Worm (Caenorhabditis elegans) whole organism, young adult: ENCODE data around the gene ttr-41.

Experiments
- C06A6.2 ChIP-seq: fragments of 200-800 bp; sonication (Bioruptor generic); conservative IDR thresholded peaks from 2 replicates; pipeline ENCODE4 v1.3.6; 2022; ENCODE audit warnings: missing genetic modification characterization, missing compliant biosample characterization
- C17E4.6 ChIP-seq: fragments of 200-800 bp; sonication (Bioruptor generic); IDR thresholded peaks from 2 replicates; pipeline ENCODE4 v1.3.6; 2022; ENCODE audit warnings: missing genetic modification reagents, missing genetic modification characterization, missing compliant biosample characterization
- D2030.7 ChIP-seq: fragments of 200-800 bp; sonication (Bioruptor generic); IDR thresholded peaks from 2 replicates; pipeline ENCODE4 v1.3.6; 2022; ENCODE audit warnings: missing genetic modification reagents, missing genetic modification characterization, missing compliant biosample characterization
- F23B12.7 ChIP-seq: sonication (generic microtip); optimal IDR thresholded peaks from 2 replicates; lab custom pipeline; 2017; ENCODE audit warnings: missing genetic modification characterization, mild to moderate bottlenecking, missing compliant biosample characterization, antibody characterized with exemption, moderate library complexity; ENCODE audit not compliant: insufficient read depth
- F37B4.10 ChIP-seq: fragments of 200-800 bp; sonication (Bioruptor generic); IDR thresholded peaks from 2 replicates; pipeline ENCODE4 v1.3.6; 2022; ENCODE audit warnings: missing genetic modification characterization, missing compliant biosample characterization
- F39B2.1 ChIP-seq: fragments of 200-800 bp; sonication (Bioruptor generic); IDR thresholded peaks from 2 replicates; pipeline ENCODE4 v1.3.6; 2022; ENCODE audit warnings: missing genetic modification reagents, missing genetic modification characterization, missing compliant biosample characterization
- F52B5.7 ChIP-seq: sonication (generic microtip); optimal IDR thresholded peaks from 2 replicates; lab custom pipeline; 2016; ENCODE audit warnings: mild to moderate bottlenecking, missing genetic modification characterization, missing compliant biosample characterization
- F55B11.4 ChIP-seq: sonication (generic microtip); optimal IDR thresholded peaks from 2 replicates; lab custom pipeline; 2016; ENCODE audit warnings: missing compliant biosample characterization, missing genetic modification characterization, borderline replicate concordance; ENCODE audit not compliant: insufficient read depth
- K11D2.4 ChIP-seq: fragments of 200-800 bp; sonication (Bioruptor generic); IDR thresholded peaks from 2 replicates; pipeline ENCODE4 v1.3.6; 2022; ENCODE audit warnings: missing genetic modification reagents, missing genetic modification characterization, missing compliant biosample characterization
- K12H6.12 ChIP-seq: fragments of 200-800 bp; sonication (Bioruptor generic); optimal IDR thresholded peaks from 2 replicates; lab custom pipeline; 2018; ENCODE audit warnings: mild to moderate bottlenecking, missing genetic modification characterization, missing compliant biosample characterization
- Y53F4B.3 ChIP-seq: fragments of 200-800 bp; sonication (Bioruptor generic); IDR thresholded peaks from 2 replicates; pipeline ENCODE4 v1.3.6; 2022; ENCODE audit warnings: missing genetic modification reagents, missing genetic modification characterization, missing compliant biosample characterization
- Y67H2A.10 ChIP-seq: fragments of 200-800 bp; sonication (Bioruptor generic); conservative IDR thresholded peaks from 2 replicates; pipeline ENCODE4 v1.3.6; 2022; ENCODE audit warnings: missing genetic modification reagents, missing genetic modification characterization, missing compliant biosample characterization
- aptf-2 ChIP-seq: fragments of 200-800 bp; sonication (Bioruptor generic); conservative IDR thresholded peaks from 2 replicates; pipeline ENCODE4 v1.3.6; 2022; ENCODE audit warnings: missing genetic modification reagents, missing genetic modification characterization, missing compliant biosample characterization
- atf-7 ChIP-seq: sonication (generic microtip); optimal IDR thresholded peaks from 2 replicates; lab custom pipeline; 2017; ENCODE audit warnings: mild to moderate bottlenecking, missing genetic modification characterization, missing compliant biosample characterization
- attf-6 ChIP-seq: fragments of 200-800 bp; sonication (Bioruptor generic); IDR thresholded peaks from 2 replicates; pipeline ENCODE4 v1.3.6; 2022; ENCODE audit warnings: missing genetic modification reagents, missing genetic modification characterization, missing compliant biosample characterization
- ccch-3 ChIP-seq: fragments of 200-800 bp; sonication (Bioruptor generic); optimal IDR thresholded peaks from 2 replicates; lab custom pipeline; 2018; ENCODE audit warnings: mild to moderate bottlenecking, missing genetic modification characterization, missing compliant biosample characterization
- cebp-1 ChIP-seq, 2 experiments: fragments of 200-800 bp in 1 of 2; sonication (Bioruptor generic) in 1 of 2; sonication (generic microtip) in 1 of 2; IDR thresholded peaks in 1 of 2; optimal IDR thresholded peaks in 1 of 2; 2 replicates each; pipeline versions ENCODE4 v1.3.6 to Lab custom; 2017 to 2022; ENCODE audit warnings: missing compliant biosample characterization in 2 of 2, missing genetic modification characterization in 2 of 2, mild to moderate bottlenecking in 1 of 2, missing genetic modification reagents in 1 of 2, moderate library complexity in 1 of 2
- cebp-2 ChIP-seq: fragments of 200-800 bp; sonication (Bioruptor generic); IDR thresholded peaks from 2 replicates; pipeline ENCODE4 v1.3.6; 2022; ENCODE audit warnings: missing genetic modification characterization, missing compliant biosample characterization
- ceh-100 ChIP-seq: fragments of 200-800 bp; sonication (Bioruptor generic); IDR thresholded peaks from 2 replicates; pipeline ENCODE4 v1.3.6; 2022; ENCODE audit warnings: missing genetic modification reagents, missing genetic modification characterization, missing compliant biosample characterization
- ceh-27 ChIP-seq: fragments of 200-800 bp; sonication (Bioruptor generic); optimal IDR thresholded peaks from 2 replicates; lab custom pipeline; 2018; ENCODE audit warnings: mild to moderate bottlenecking, missing genetic modification characterization, moderate library complexity, missing compliant biosample characterization
- ceh-91 ChIP-seq: fragments of 200-800 bp; sonication (Bioruptor generic); IDR thresholded peaks from 2 replicates; pipeline ENCODE4 v1.3.6; 2022; ENCODE audit warnings: missing genetic modification reagents, missing genetic modification characterization, missing compliant biosample characterization
- dox-1 ChIP-seq: fragments of 200-800 bp; sonication (Bioruptor generic); IDR thresholded peaks from 2 replicates; pipeline ENCODE4 v1.3.6; 2022; ENCODE audit warnings: missing genetic modification reagents, missing genetic modification characterization, missing compliant biosample characterization
- egrh-3 ChIP-seq: fragments of 200-800 bp; sonication (Bioruptor generic); IDR thresholded peaks from 2 replicates; pipeline ENCODE4 v1.3.6; 2022; ENCODE audit warnings: missing genetic modification reagents, missing genetic modification characterization, missing compliant biosample characterization
- ekl-4 ChIP-seq: fragments of 200-800 bp; sonication (Bioruptor generic); IDR thresholded peaks from 2 replicates; pipeline ENCODE4 v1.3.6; 2022; ENCODE audit warnings: missing genetic modification reagents, missing genetic modification characterization, missing compliant biosample characterization
- hmg-20 ChIP-seq: fragments of 200-800 bp; sonication (Bioruptor generic); IDR thresholded peaks from 2 replicates; pipeline ENCODE4 v1.3.6; 2022; ENCODE audit warnings: missing genetic modification reagents, missing genetic modification characterization, missing compliant biosample characterization
- lag-1 ChIP-seq: fragments of 200-800 bp; sonication (Bioruptor generic); IDR thresholded peaks from 2 replicates; pipeline ENCODE4 v1.3.6; 2022; ENCODE audit warnings: missing genetic modification reagents, missing genetic modification characterization, missing compliant biosample characterization
- let-526 ChIP-seq: fragments of 200-800 bp; sonication (Bioruptor generic); IDR thresholded peaks from 2 replicates; pipeline ENCODE4 v1.3.6; 2022; ENCODE audit warnings: missing genetic modification reagents, missing genetic modification characterization, missing compliant biosample characterization
- let-607 ChIP-seq, 2 experiments: fragments of 200-800 bp in 1 of 2; sonication (Bioruptor generic) in 1 of 2; sonication (generic microtip) in 1 of 2; optimal IDR thresholded peaks; 2 replicates each; lab custom pipeline; 2016 to 2018; ENCODE audit warnings: mild to moderate bottlenecking in 2 of 2, missing compliant biosample characterization in 2 of 2, missing genetic modification characterization in 2 of 2, moderate library complexity in 2 of 2, missing genotype in 1 of 2
- lin-26 ChIP-seq: fragments of 200-800 bp; sonication (Bioruptor generic); IDR thresholded peaks from 2 replicates; pipeline ENCODE4 v1.3.6; 2022; ENCODE audit warnings: missing genetic modification reagents, missing genetic modification characterization, missing compliant biosample characterization
- lin-35 ChIP-seq, 3 experiments: fragments of 150-350 bp in 2 of 3; sonication (generic microtip) in 1 of 3; optimal IDR thresholded peaks; 2 replicates each; lab custom pipeline; 2014 to 2018; ENCODE audit warnings: missing biosample characterization in 3 of 3, missing genetic modification characterization in 3 of 3, missing genetic modification reagents in 3 of 3
- lin-54 ChIP-seq: fragments of 200-800 bp; sonication (Bioruptor generic); optimal IDR thresholded peaks from 2 replicates; lab custom pipeline; 2018; ENCODE audit warnings: mild to moderate bottlenecking, missing genetic modification characterization, missing compliant biosample characterization
- lsl-1 ChIP-seq: fragments of 200-800 bp; sonication (Bioruptor generic); optimal IDR thresholded peaks from 2 replicates; lab custom pipeline; 2018; ENCODE audit warnings: mild to moderate bottlenecking, missing genetic modification characterization, moderate library complexity, missing compliant biosample characterization
- madf-10 ChIP-seq: sonication (generic microtip); optimal IDR thresholded peaks from 2 replicates; lab custom pipeline; 2016; ENCODE audit warnings: mild to moderate bottlenecking, missing genetic modification characterization, missing compliant biosample characterization
- mcd-1 ChIP-seq: fragments of 200-800 bp; sonication (Bioruptor generic); IDR thresholded peaks from 2 replicates; pipeline ENCODE4 v1.3.6; 2022; ENCODE audit warnings: missing genetic modification reagents, missing genetic modification characterization, missing compliant biosample characterization
- rcor-1 ChIP-seq: fragments of 200-800 bp; sonication (Bioruptor generic); IDR thresholded peaks from 2 replicates; pipeline ENCODE4 v1.3.6; 2022; ENCODE audit warnings: missing genetic modification reagents, missing genetic modification characterization, missing compliant biosample characterization
- rec-8 ChIP-seq, 2 experiments: sonication (generic microtip); optimal IDR thresholded peaks; 2 replicates each; lab custom pipeline; 2016; ENCODE audit warnings: mild to moderate bottlenecking in 2 of 2, missing genetic modification characterization in 2 of 2, missing genetic modification reagents in 2 of 2, missing genotype in 2 of 2, missing biosample characterization in 1 of 2, missing compliant biosample characterization in 1 of 2, moderate library complexity in 1 of 2
- rpc-1 ChIP-seq, 2 experiments: fragments of 150-350 bp in 1 of 2; sonication (generic microtip) in 1 of 2; optimal IDR thresholded peaks; 2 replicates each; lab custom pipeline; 2014 to 2018; ENCODE audit warnings: missing biosample characterization in 1 of 2, missing genetic modification characterization in 1 of 2, missing genetic modification reagents in 1 of 2, missing genotype in 1 of 2
- snpc-1.1 ChIP-seq: sonication (generic microtip); optimal IDR thresholded peaks from 2 replicates; lab custom pipeline; 2017; ENCODE audit warnings: missing genetic modification characterization, mild to moderate bottlenecking, missing compliant biosample characterization, antibody characterized with exemption, moderate library complexity, missing genotype, missing genetic modification reagents; ENCODE audit not compliant: insufficient read depth
- snpc-3.4 ChIP-seq: sonication (generic microtip); optimal IDR thresholded peaks from 2 replicates; lab custom pipeline; 2017; ENCODE audit warnings: missing genetic modification characterization, mild to moderate bottlenecking, missing compliant biosample characterization, antibody characterized with exemption, moderate library complexity, missing genotype, missing genetic modification reagents
- somi-1 ChIP-seq: fragments of 200-800 bp; sonication (Bioruptor generic); optimal IDR thresholded peaks from 2 replicates; lab custom pipeline; 2018; ENCODE audit warnings: mild to moderate bottlenecking, missing genetic modification characterization, missing compliant biosample characterization
- tbp1 ChIP-seq: fragments of 200-800 bp; sonication (Bioruptor generic); optimal IDR thresholded peaks from 2 replicates; lab custom pipeline; 2018; ENCODE audit warnings: mild to moderate bottlenecking, missing genetic modification characterization, missing compliant biosample characterization
- zfh-2 ChIP-seq: fragments of 200-800 bp; sonication (Bioruptor generic); conservative IDR thresholded peaks from 2 replicates; pipeline ENCODE4 v1.3.6; 2022; ENCODE audit warnings: missing genetic modification reagents, missing genetic modification characterization, missing compliant biosample characterization
- ztf-26 ChIP-seq: sonication (generic microtip); optimal IDR thresholded peaks from 2 replicates; lab custom pipeline; 2017; ENCODE audit warnings: missing genetic modification characterization, missing compliant biosample characterization
- ztf-28 ChIP-seq: fragments of 200-800 bp; sonication (Bioruptor generic); IDR thresholded peaks from 2 replicates; pipeline ENCODE4 v1.3.6; 2022; ENCODE audit warnings: missing genetic modification reagents, missing genetic modification characterization, missing compliant biosample characterization

The ttr-41 gene

ce11 chrII:4703011-4703410 is 24.7 kb downstream of the ttr-41 start (continued):
- TF ChIP-seq somi-1 (GFP tag; lab: Kevin White, UChicago) (no peak), lin-35 (GFP tag; optimal IDR thresholded peaks at IDR 0.05; lab: Kevin White, UChicago) (peak in 1 of 3 experiments; percentile 36), F52B5.7 (tag; lab: Kevin White, UChicago) (no peak), F23B12.7 (tag; lab: Kevin White, UChicago) (peak; percentile 19), K11D2.4 (GFP tag; lab: Robert Waterston, UW) (no peak), ztf-28 (no peak), ceh-100 (GFP tag; lab: Robert Waterston, UW) (no peak; the same call in 1 of the 2 replicates), aptf-2 (GFP tag; lab: Robert Waterston, UW) (no peak), F37B4.10 (GFP tag; lab: Robert Waterston, UW) (no peak), atf-7 (peak; percentile 11), ccch-3 (GFP tag; lab: Kevin White, UChicago) (no peak), cebp-2 (GFP tag; lab: Robert Waterston, UW) (no peak), rpc-1 (optimal IDR thresholded peaks at IDR 0.05; lab: Kevin White, UChicago) (no peak), rpc-1 (tag; optimal IDR thresholded peaks at IDR 0.05; lab: Kevin White, UChicago) (no peak), F55B11.4 (tag; lab: Kevin White, UChicago) (no peak), ceh-91 (GFP tag; lab: Robert Waterston, UW) (no peak), rec-8 (tag; optimal IDR thresholded peaks at IDR 0.05; lab: Kevin White, UChicago) (no peak), C17E4.6 (peak; percentile 51; the same call in 1 of the 2 replicates), snpc-1.1 (tag; lab: Kevin White, UChicago) (no peak), lag-1 (GFP tag; lab: Robert Waterston, UW) (no peak), ztf-26 (tag; lab: Kevin White, UChicago) (no peak), rcor-1 (GFP tag; lab: Robert Waterston, UW) (peak; percentile 77), C06A6.2 (no peak), zfh-2 (GFP tag; lab: Robert Waterston, UW) (no peak), egrh-3 (GFP tag; lab: Robert Waterston, UW) (no peak), F39B2.1 (no peak), hmg-20 (GFP tag; lab: Robert Waterston, UW) (no peak), attf-6 (peak; percentile 76)
- TF ChIP-seq, all 124 proteins: peak for 36

ce11 chrII:4701482-4702119 is 26.1 kb downstream of the ttr-41 start, which contains the start of gene unc-85:
Gene unc-85 (plus strand): TSS chrII:4702069.
- TF ChIP-seq zfh-2 (GFP tag; lab: Robert Waterston, UW) (peak; percentile 78), K12H6.12 (tag; lab: Kevin White, UChicago) (peak; percentile 2), let-526 (peak; percentile 82), Y67H2A.10 (GFP tag; lab: Robert Waterston, UW) (peak; percentile 91), mcd-1 (GFP tag; lab: Robert Waterston, UW) (peak; percentile 99), tbp1 (GFP tag; lab: Kevin White, UChicago) (peak; percentile 61), ceh-27 (GFP tag; lab: Kevin White, UChicago) (peak; percentile 70), cebp-1 (GFP tag; IDR thresholded peaks at IDR 0.05; lab: Robert Waterston, UW) (peak; percentile 78), cebp-1 (tag; optimal IDR thresholded peaks at IDR 0.05; lab: Kevin White, UChicago) (peak; percentile 79), snpc-3.4 (tag; lab: Kevin White, UChicago) (peak; percentile 84), C17E4.6 (peak; percentile 98), D2030.7 (GFP tag; lab: Robert Waterston, UW) (peak; percentile 100), lsl-1 (GFP tag; lab: Kevin White, UChicago) (peak; percentile 79), dox-1 (GFP tag; lab: Robert Waterston, UW) (peak; percentile 99), ceh-100 (GFP tag; lab: Robert Waterston, UW) (peak; percentile 97), rcor-1 (GFP tag; lab: Robert Waterston, UW) (peak; percentile 96), madf-10 (peak; percentile 44), let-607 (tag; optimal IDR thresholded peaks at IDR 0.05; lab: Kevin White, UChicago) (peak in 1 of 2 experiments; percentile 74), hmg-20 (GFP tag; lab: Robert Waterston, UW) (peak; percentile 74; the same call in 1 of the 2 replicates), attf-6 (peak; percentile 77), Y53F4B.3 (peak; percentile 87), lin-26 (GFP tag; lab: Robert Waterston, UW) (peak; percentile 79), ceh-91 (GFP tag; lab: Robert Waterston, UW) (peak; percentile 100), lin-54 (GFP tag; lab: Kevin White, UChicago) (peak; percentile 86), ekl-4 (GFP tag; lab: Robert Waterston, UW) (peak; percentile 97)
